Worm (Caenorhabditis elegans) whole organism, late embryonic: ENCODE results near the gene W07G4.5.

Experiments
- ceh-19 ChIP-seq: fragments of 200-800 bp; sonication (Bioruptor generic); optimal IDR thresholded peaks from 2 replicates; lab custom pipeline; 2018; ENCODE audit warnings: mild to moderate bottlenecking, missing genetic modification characterization, missing compliant biosample characterization
- nhr-11 ChIP-seq: fragments of 150-350 bp; optimal IDR thresholded peaks from 2 replicates; lab custom pipeline; 2014; ENCODE audit warnings: missing biosample characterization, missing genetic modification characterization

ce11 chrV:13071052-13071451, 23.3 kb downstream of the W07G4.5 start, which contains the start of gene C34B4.3:
- TF ChIP-seq nhr-11 (no peak), ceh-19 (no peak)
